Worm (Caenorhabditis elegans) whole organism, mixed stage, embryonic: Measurements from ENCODE around the gene F31B12.4.
A peak's percentile ranks its signal among the peaks of the same experiment; 100 is the strongest.

ENCODE experiments used
- ceh-39 ChIP-seq: fragments of 150-350 bp; optimal IDR thresholded peaks from 2 replicates; lab custom pipeline; 2014; ENCODE audit warnings: missing biosample characterization, missing genetic modification characterization
- ceh-43 ChIP-seq: fragments of 200-800 bp; sonication (Bioruptor generic); optimal IDR thresholded peaks from 2 replicates; lab custom pipeline; 2018; ENCODE audit warnings: mild to moderate bottlenecking, missing genetic modification characterization, moderate library complexity, missing compliant biosample characterization
- ceh-83 ChIP-seq: fragments of 200-800 bp; sonication (Bioruptor generic); optimal IDR thresholded peaks from 2 replicates; lab custom pipeline; 2018; ENCODE audit warnings: mild to moderate bottlenecking, missing genetic modification characterization, missing compliant biosample characterization
- ces-1 ChIP-seq: fragments of 150-350 bp; optimal IDR thresholded peaks from 2 replicates; lab custom pipeline; 2014; ENCODE audit warnings: missing biosample characterization, missing genetic modification reagents, missing genetic modification characterization
- cnd-1 ChIP-seq: fragments of 200-800 bp; sonication (Bioruptor generic); optimal IDR thresholded peaks from 2 replicates; lab custom pipeline; 2018; ENCODE audit warnings: mild to moderate bottlenecking, missing genetic modification characterization, missing compliant biosample characterization
- elt-1 ChIP-seq: sonication (generic microtip); optimal IDR thresholded peaks from 2 replicates; lab custom pipeline; 2017; ENCODE audit warnings: missing genetic modification characterization, mild to moderate bottlenecking, missing compliant biosample characterization, antibody characterized with exemption, moderate library complexity, borderline replicate concordance; ENCODE audit not compliant: insufficient read depth
- elt-3 ChIP-seq: fragments of 150-350 bp; optimal IDR thresholded peaks from 2 replicates; lab custom pipeline; 2014; ENCODE audit warnings: missing biosample characterization, missing genetic modification characterization
- flh-1 ChIP-seq: fragments of 200-800 bp; sonication (Bioruptor generic); optimal IDR thresholded peaks from 2 replicates; lab custom pipeline; 2018; ENCODE audit warnings: mild to moderate bottlenecking, missing genetic modification characterization, moderate library complexity, missing compliant biosample characterization
- hlh-1 ChIP-seq: fragments of 150-350 bp; optimal IDR thresholded peaks from 2 replicates; lab custom pipeline; 2014; ENCODE audit warnings: missing biosample characterization, missing genetic modification reagents, missing genetic modification characterization
- lin-13 ChIP-seq: fragments of 150-350 bp; optimal IDR thresholded peaks from 2 replicates; lab custom pipeline; 2014; ENCODE audit warnings: missing biosample characterization, missing genetic modification characterization
- lin-32 ChIP-seq: fragments of 200-800 bp; sonication (Bioruptor generic); optimal IDR thresholded peaks from 2 replicates; lab custom pipeline; 2018; ENCODE audit warnings: mild to moderate bottlenecking, missing genetic modification characterization, missing compliant biosample characterization
- mab-5 ChIP-seq: fragments of 150-350 bp; optimal IDR thresholded peaks from 2 replicates; lab custom pipeline; 2014; ENCODE audit warnings: missing biosample characterization, missing genetic modification characterization
- mep-1 ChIP-seq: fragments of 150-350 bp; optimal IDR thresholded peaks from 2 replicates; lab custom pipeline; 2017; ENCODE audit warnings: missing biosample characterization, missing genetic modification reagents, missing genetic modification characterization, inconsistent platforms
- mls-2 ChIP-seq: sonication (generic microtip); optimal IDR thresholded peaks from 2 replicates; lab custom pipeline; 2016; ENCODE audit warnings: mild to moderate bottlenecking, missing genetic modification characterization, moderate library complexity, missing compliant biosample characterization
- nhr-12 ChIP-seq: fragments of 150-350 bp; optimal IDR thresholded peaks from 2 replicates; lab custom pipeline; 2014; ENCODE audit warnings: missing biosample characterization, missing genetic modification characterization
- nhr-2 ChIP-seq: fragments of 150-350 bp; optimal IDR thresholded peaks from 2 replicates; lab custom pipeline; 2014; ENCODE audit warnings: missing biosample characterization, missing genetic modification characterization
- nhr-28 ChIP-seq: fragments of 150-350 bp; optimal IDR thresholded peaks from 2 replicates; lab custom pipeline; 2014; ENCODE audit warnings: missing biosample characterization, missing genetic modification characterization
- nhr-76 ChIP-seq: sonication (generic microtip); optimal IDR thresholded peaks from 2 replicates; lab custom pipeline; 2017; ENCODE audit warnings: missing biosample characterization, missing genetic modification characterization
- sem-2 ChIP-seq: fragments of 200-800 bp; sonication (Bioruptor generic); optimal IDR thresholded peaks from 2 replicates; lab custom pipeline; 2018; ENCODE audit warnings: mild to moderate bottlenecking, missing genetic modification characterization, missing compliant biosample characterization
- snpc-4 ChIP-seq: fragments of 150-350 bp; optimal IDR thresholded peaks from 2 replicates; lab custom pipeline; 2014; ENCODE audit warnings: missing biosample characterization, missing genetic modification characterization
- sptf-1 ChIP-seq: sonication (generic microtip); optimal IDR thresholded peaks from 2 replicates; lab custom pipeline; 2017; ENCODE audit warnings: mild to moderate bottlenecking, missing genetic modification characterization, moderate library complexity, missing compliant biosample characterization
- tbx-8 ChIP-seq: fragments of 200-800 bp; sonication (Bioruptor generic); optimal IDR thresholded peaks from 2 replicates; lab custom pipeline; 2018; ENCODE audit warnings: mild to moderate bottlenecking, missing genetic modification characterization, moderate library complexity, missing compliant biosample characterization
- unc-120 ChIP-seq: sonication (generic microtip); optimal IDR thresholded peaks from 2 replicates; lab custom pipeline; 2017; ENCODE audit warnings: missing genetic modification characterization, missing compliant biosample characterization; ENCODE audit not compliant: poor library complexity, severe bottlenecking
- unc-39 ChIP-seq: fragments of 150-350 bp; optimal IDR thresholded peaks from 2 replicates; lab custom pipeline; 2014; ENCODE audit warnings: missing biosample characterization, missing genetic modification characterization
- unc-62 ChIP-seq: fragments of 150-350 bp; optimal IDR thresholded peaks from 2 replicates; lab custom pipeline; 2014; ENCODE audit warnings: missing biosample characterization, missing genetic modification reagents, missing genetic modification characterization
- zip-8 ChIP-seq: fragments of 150-350 bp; optimal IDR thresholded peaks from 2 replicates; lab custom pipeline; 2014; ENCODE audit warnings: missing biosample characterization, missing genetic modification characterization
- ztf-11 ChIP-seq: fragments of 150-350 bp; optimal IDR thresholded peaks from 2 replicates; lab custom pipeline; 2014; ENCODE audit warnings: missing biosample characterization, missing genetic modification characterization

Gene F31B12.4

DNA sequence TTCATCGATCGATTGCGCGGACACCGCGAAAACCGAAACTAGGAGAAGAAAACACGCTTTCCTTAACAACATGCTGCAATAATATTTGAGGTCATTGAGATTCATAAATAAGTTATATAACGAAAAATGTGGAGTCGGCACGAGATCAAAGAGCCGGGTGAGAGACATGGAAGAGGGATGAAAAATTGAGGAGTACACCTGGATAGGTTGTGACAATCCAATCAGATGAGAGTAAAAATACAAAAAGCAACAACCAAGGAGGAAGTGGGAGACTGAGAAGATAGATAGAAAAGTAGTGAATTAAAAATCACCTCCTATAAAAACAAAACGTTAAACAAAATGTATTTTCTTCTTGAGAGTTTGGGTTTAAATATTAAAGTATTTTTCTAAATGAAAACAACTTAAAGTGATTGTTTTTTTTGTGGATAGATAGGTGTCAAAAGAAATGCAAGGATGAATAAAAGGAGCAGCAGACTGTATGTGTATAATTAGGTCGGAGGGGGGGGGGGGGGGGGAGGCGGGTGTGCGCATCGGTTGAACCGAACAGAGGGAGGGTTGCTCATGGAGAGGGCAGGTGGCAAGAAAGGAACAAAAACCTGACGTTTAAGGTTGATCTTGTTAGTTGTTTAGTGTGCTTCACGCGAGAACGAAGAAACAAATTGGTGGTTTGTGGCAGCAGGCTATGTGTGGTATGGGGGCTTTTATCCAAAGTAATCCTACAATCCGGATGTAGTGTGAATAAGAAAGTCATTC is 40.2 kb downstream of the F31B12.4 start, which contains the start of gene C05A9.2:
Gene C05A9.2 (minus strand): TSS at position 73 of the 753 bp plus-strand sequence.
- TF ChIP-seq cnd-1 (tag; lab: Kevin White, UChicago) (peak; percentile 52), nhr-2 (no peak), ces-1 (no peak), snpc-4 (tag; lab: Kevin White, UChicago) (no peak), sptf-1 (tag; lab: Kevin White, UChicago) (peak; percentile 50), unc-62 (no peak), unc-120 (tag; lab: Kevin White, UChicago) (no peak), nhr-12 (no peak), elt-3 (tag; lab: Kevin White, UChicago) (no peak), nhr-76 (no peak), ceh-43 (peak; percentile 9), elt-1 (no peak), mls-2 (peak; percentile 8), mab-5 (tag; lab: Kevin White, UChicago) (no peak), unc-39 (tag; lab: Kevin White, UChicago) (no peak), zip-8 (tag; lab: Kevin White, UChicago) (no peak), ceh-83 (GFP tag; lab: Kevin White, UChicago) (no peak), sem-2 (no peak), lin-32 (GFP tag; lab: Kevin White, UChicago) (no peak)

DNA sequence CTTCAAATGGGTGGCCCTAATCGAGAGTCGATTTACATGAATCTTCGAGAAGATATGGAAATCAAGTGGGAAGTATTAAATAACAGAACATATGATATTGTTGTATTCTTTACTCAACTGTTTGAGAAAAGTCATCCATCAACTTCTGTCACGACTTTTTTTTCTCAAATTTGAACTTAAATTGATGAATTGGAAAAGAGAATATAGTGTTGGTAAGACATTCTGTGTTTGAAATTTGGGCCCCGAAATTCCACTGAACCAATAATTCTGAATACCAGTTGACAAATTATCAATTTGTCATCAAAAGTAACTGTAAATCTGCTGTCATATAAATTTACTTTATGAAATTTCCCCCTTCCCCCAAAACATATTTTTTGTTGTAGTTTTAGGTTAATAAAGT is 42.4 kb downstream of the F31B12.4 start:
- no peak for TF ChIP-seq elt-1
- TF ChIP-seq nhr-76: no peak
- TF ChIP-seq nhr-28 (tag; lab: Kevin White, UChicago): no peak
- no peak for TF ChIP-seq nhr-2
- no peak for TF ChIP-seq ceh-43
- TF ChIP-seq unc-120 (tag; lab: Kevin White, UChicago): no peak
- TF ChIP-seq flh-1 (GFP tag; lab: Kevin White, UChicago): no peak
- TF ChIP-seq cnd-1 (tag; lab: Kevin White, UChicago): no peak
- no peak for TF ChIP-seq ceh-83 (GFP tag; lab: Kevin White, UChicago)
- TF ChIP-seq lin-13: no peak
- no peak for TF ChIP-seq mep-1 (tag; lab: Kevin White, UChicago)
- no peak for TF ChIP-seq unc-62

DNA sequence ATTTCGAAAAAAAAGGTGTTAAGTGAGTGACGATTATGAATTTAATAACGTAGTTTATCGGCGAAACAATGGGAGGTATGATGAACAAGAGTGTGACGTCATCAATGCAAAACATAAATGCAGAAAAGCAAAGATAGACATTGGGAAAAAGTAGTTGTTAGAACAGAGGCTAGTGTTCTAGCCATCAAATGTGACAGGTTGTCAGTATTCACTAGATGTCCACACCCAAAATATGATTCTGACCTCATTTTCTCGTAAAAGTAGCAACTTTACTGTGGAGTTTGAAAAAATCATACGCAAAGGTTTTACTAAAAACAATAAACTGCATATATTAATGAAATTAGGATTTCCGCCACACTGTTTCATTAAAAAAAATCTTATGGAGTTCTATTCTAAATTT is 46.7 kb downstream of the F31B12.4 start:
- peak; percentile 17 for TF ChIP-seq unc-62
- no peak for TF ChIP-seq nhr-28 (tag; lab: Kevin White, UChicago)
- peak; percentile 13 for TF ChIP-seq zip-8 (tag; lab: Kevin White, UChicago)

- TF ChIP-seq lin-32 (GFP tag; lab: Kevin White, UChicago): no peak
- TF ChIP-seq ces-1: peak; percentile 91
- TF ChIP-seq nhr-76: no peak
- TF ChIP-seq ceh-83 (GFP tag; lab: Kevin White, UChicago): no peak
- peak; percentile 46 for TF ChIP-seq cnd-1 (tag; lab: Kevin White, UChicago)
- no peak for TF ChIP-seq ceh-39 (tag; lab: Kevin White, UChicago)
- TF ChIP-seq ztf-11 (tag; lab: Kevin White, UChicago): no peak
- no peak for TF ChIP-seq unc-62
- no peak for TF ChIP-seq tbx-8
- TF ChIP-seq, all 35 proteins: peak for 2
Measured at ce11 chrX:10851735-10852134, 47.2 kb downstream of the F31B12.4 start.

DNA sequence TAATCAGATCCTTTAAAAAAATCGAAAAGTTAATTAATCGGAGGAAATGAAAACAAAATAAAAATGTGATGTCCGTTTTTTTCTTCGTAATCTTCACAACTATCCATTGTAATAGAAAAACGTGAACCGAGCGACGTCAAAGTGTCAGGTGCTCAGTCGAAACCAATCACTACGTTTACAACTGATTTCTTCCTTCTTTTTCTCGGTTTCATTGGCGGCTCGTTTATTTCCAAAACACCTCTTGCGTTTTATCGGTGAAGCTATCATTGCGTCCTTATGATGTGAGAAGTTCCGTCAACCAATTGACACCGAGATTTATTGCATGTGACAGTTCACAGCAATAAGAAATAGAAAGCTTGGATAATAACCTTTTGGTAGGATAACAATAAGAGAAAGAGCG is 48.7 kb downstream of the F31B12.4 start:
- TF ChIP-seq hlh-1 (tag; lab: Kevin White, UChicago): peak; percentile 91
- no peak for TF ChIP-seq mep-1 (tag; lab: Kevin White, UChicago)
- TF ChIP-seq unc-62: peak; percentile 29
- TF ChIP-seq, all 35 proteins: peak for 2
